Worm (Caenorhabditis elegans) whole organism, L3 larva: Measurements from ENCODE around the gene grl-12.

ENCODE experiments used
- R02D3.7 ChIP-seq: fragments of 150-350 bp; optimal IDR thresholded peaks from 2 replicates; lab custom pipeline; 2014; ENCODE audit warnings: missing biosample characterization, missing genetic modification characterization
- aly-2 ChIP-seq: fragments of 150-350 bp; optimal IDR thresholded peaks from 2 replicates; lab custom pipeline; 2014; ENCODE audit warnings: missing biosample characterization, missing genetic modification characterization
- ceh-16 ChIP-seq: sonication (generic microtip); optimal IDR thresholded peaks from 2 replicates; lab custom pipeline; 2017; ENCODE audit warnings: missing biosample characterization, missing genetic modification characterization
- ceh-28 ChIP-seq: fragments of 150-350 bp; optimal IDR thresholded peaks from 2 replicates; lab custom pipeline; 2014; ENCODE audit warnings: missing biosample characterization, missing genetic modification reagents, missing genetic modification characterization
- ceh-9 ChIP-seq: sonication (generic microtip); optimal IDR thresholded peaks from 2 replicates; lab custom pipeline; 2018; ENCODE audit warnings: missing biosample characterization, missing genetic modification characterization
- egl-27 ChIP-seq: sonication (generic microtip); optimal IDR thresholded peaks from 4 replicates; lab custom pipeline; 2017; ENCODE audit warnings: missing biosample characterization, missing genetic modification reagents, missing genetic modification characterization
- egl-5 ChIP-seq: fragments of 150-350 bp; optimal IDR thresholded peaks from 2 replicates; lab custom pipeline; 2017; ENCODE audit warnings: missing biosample characterization, missing genetic modification reagents, missing genetic modification characterization, inconsistent platforms
- elt-1 ChIP-seq: fragments of 150-350 bp; optimal IDR thresholded peaks from 2 replicates; lab custom pipeline; 2014; ENCODE audit warnings: missing biosample characterization, missing genetic modification characterization
- elt-2 ChIP-seq: sonication (generic microtip); optimal IDR thresholded peaks from 2 replicates; lab custom pipeline; 2016; ENCODE audit warnings: missing genetic modification reagents, mild to moderate bottlenecking, missing genetic modification characterization, missing compliant biosample characterization
- elt-3 ChIP-seq, 3 experiments: fragments of 150-350 bp in 1 of 3; sonication (generic microtip) in 2 of 3; optimal IDR thresholded peaks; 2 replicates in 2 of 3; 4 replicates in 1 of 3; lab custom pipeline; 2014 to 2017; ENCODE audit warnings: missing biosample characterization in 3 of 3, missing genetic modification characterization in 3 of 3
- eor-1 ChIP-seq, 2 experiments: fragments of 150-350 bp; optimal IDR thresholded peaks; 2 replicates each; lab custom pipeline; 2014 to 2018; ENCODE audit warnings: missing biosample characterization in 2 of 2, missing genetic modification characterization in 2 of 2
- fkh-10 ChIP-seq: sonication (generic microtip); optimal IDR thresholded peaks from 2 replicates; lab custom pipeline; 2017; ENCODE audit warnings: missing biosample characterization, missing genetic modification reagents, missing genetic modification characterization
- fos-1 ChIP-seq: fragments of 150-350 bp; optimal IDR thresholded peaks from 2 replicates; lab custom pipeline; 2014; ENCODE audit warnings: missing biosample characterization, missing genetic modification characterization
- hmg-11 ChIP-seq: sonication (generic microtip); optimal IDR thresholded peaks from 2 replicates; lab custom pipeline; 2016; ENCODE audit warnings: missing genetic modification characterization, missing compliant biosample characterization
- jun-1 ChIP-seq: fragments of 150-350 bp; optimal IDR thresholded peaks from 2 replicates; lab custom pipeline; 2014; ENCODE audit warnings: missing biosample characterization, missing genetic modification reagents, missing genetic modification characterization
- lin-15B ChIP-seq: fragments of 150-350 bp; optimal IDR thresholded peaks from 2 replicates; lab custom pipeline; 2014; ENCODE audit warnings: missing biosample characterization, missing genetic modification characterization
- lin-39 ChIP-seq: fragments of 150-350 bp; optimal IDR thresholded peaks from 2 replicates; lab custom pipeline; 2018; ENCODE audit warnings: missing biosample characterization, missing genetic modification reagents, missing genetic modification characterization
- nfya-1 ChIP-seq: sonication (generic microtip); optimal IDR thresholded peaks from 2 replicates; lab custom pipeline; 2017; ENCODE audit warnings: missing genetic modification characterization, mild to moderate bottlenecking, missing compliant biosample characterization, antibody characterized with exemption, moderate library complexity; ENCODE audit not compliant: insufficient read depth
- nhr-12 ChIP-seq: fragments of 150-350 bp; optimal IDR thresholded peaks from 2 replicates; lab custom pipeline; 2014; ENCODE audit warnings: missing biosample characterization, missing genetic modification characterization
- nhr-23 ChIP-seq: fragments of 150-350 bp; optimal IDR thresholded peaks from 2 replicates; lab custom pipeline; 2014; ENCODE audit warnings: missing biosample characterization, missing genetic modification reagents, missing genetic modification characterization
- nhr-237 ChIP-seq: fragments of 150-350 bp; optimal IDR thresholded peaks from 2 replicates; lab custom pipeline; 2014; ENCODE audit warnings: missing biosample characterization, missing genetic modification characterization
- nhr-25 ChIP-seq: sonication (generic microtip); optimal IDR thresholded peaks from 2 replicates; lab custom pipeline; 2017; ENCODE audit warnings: missing biosample characterization, missing genetic modification characterization
- nhr-43 ChIP-seq: sonication (generic microtip); optimal IDR thresholded peaks from 2 replicates; lab custom pipeline; 2016; ENCODE audit warnings: mild to moderate bottlenecking, missing genetic modification characterization, missing compliant biosample characterization; ENCODE audit not compliant: poor library complexity, severe bottlenecking
- nhr-76 ChIP-seq: fragments of 150-350 bp; sonication (generic microtip); optimal IDR thresholded peaks from 5 replicates; lab custom pipeline; 2014; ENCODE audit warnings: missing biosample characterization, missing genetic modification characterization
- nhr-77 ChIP-seq: fragments of 150-350 bp; optimal IDR thresholded peaks from 2 replicates; lab custom pipeline; 2014; ENCODE audit warnings: missing biosample characterization, missing genetic modification characterization
- pha-4 ChIP-seq: fragments of 150-350 bp; optimal IDR thresholded peaks from 2 replicates; lab custom pipeline; 2014; ENCODE audit warnings: missing biosample characterization, missing genetic modification reagents, missing genetic modification characterization
- pqm-1 ChIP-seq: fragments of 150-350 bp; optimal IDR thresholded peaks from 2 replicates; lab custom pipeline; 2017; ENCODE audit warnings: missing biosample characterization, missing genetic modification characterization, inconsistent platforms
- sea-2 ChIP-seq: fragments of 150-350 bp; sonication (generic microtip); optimal IDR thresholded peaks from 4 replicates; lab custom pipeline; 2014; ENCODE audit warnings: missing biosample characterization, missing genetic modification reagents, missing genetic modification characterization
- snpc-4 ChIP-seq: fragments of 150-350 bp; optimal IDR thresholded peaks from 2 replicates; lab custom pipeline; 2014; ENCODE audit warnings: missing biosample characterization, missing genetic modification characterization
- tbx-2 ChIP-seq: sonication (generic microtip); optimal IDR thresholded peaks from 2 replicates; lab custom pipeline; 2016; ENCODE audit warnings: mild to moderate bottlenecking, missing genetic modification characterization, missing compliant biosample characterization
- unc-39 ChIP-seq: sonication (generic microtip); optimal IDR thresholded peaks from 4 replicates; lab custom pipeline; 2017; ENCODE audit warnings: missing biosample characterization, missing genetic modification characterization
- unc-62 ChIP-seq: fragments of 150-350 bp; sonication (generic microtip); optimal IDR thresholded peaks from 4 replicates; lab custom pipeline; 2014; ENCODE audit warnings: missing biosample characterization, missing genetic modification reagents, missing genetic modification characterization
- zag-1 ChIP-seq: fragments of 150-350 bp; optimal IDR thresholded peaks from 2 replicates; lab custom pipeline; 2014; ENCODE audit warnings: missing biosample characterization, missing genetic modification characterization
- ztf-11 ChIP-seq: fragments of 150-350 bp; optimal IDR thresholded peaks from 2 replicates; lab custom pipeline; 2014; ENCODE audit warnings: missing biosample characterization, missing genetic modification characterization
- ztf-4 ChIP-seq: fragments of 150-350 bp; optimal IDR thresholded peaks from 2 replicates; lab custom pipeline; 2014; ENCODE audit warnings: missing biosample characterization, missing genetic modification characterization

Gene grl-12

ce11 chrV:8632788-8633187, 4.0 kb downstream of the grl-12 start:
- TF ChIP-seq ztf-4 (no peak), elt-3 (tag; optimal IDR thresholded peaks at IDR 0.05; lab: Kevin White, UChicago) (no peak), elt-2 (tag; lab: Kevin White, UChicago) (no peak), snpc-4 (tag; lab: Kevin White, UChicago) (no peak)
- TF ChIP-seq, all 47 proteins: peak for 0

- TF ChIP-seq pqm-1 (peak; percentile 40), snpc-4 (tag; lab: Kevin White, UChicago) (peak; percentile 72), ztf-11 (tag; lab: Kevin White, UChicago) (no peak), nhr-43 (tag; lab: Kevin White, UChicago) (peak; percentile 64), lin-39 (tag; lab: Kevin White, UChicago) (peak; percentile 37), nfya-1 (tag; lab: Kevin White, UChicago) (peak; percentile 75), eor-1 (tag; optimal IDR thresholded peaks at IDR 0.05; lab: Kevin White, UChicago) (no peak), jun-1 (no peak), lin-15B (tag; lab: Kevin White, UChicago) (peak; percentile 18), ceh-28 (tag; lab: Kevin White, UChicago) (peak; percentile 29), egl-5 (tag; lab: Kevin White, UChicago) (peak; percentile 74), nhr-76 (tag; lab: Kevin White, UChicago) (no peak), elt-1 (peak; percentile 11), nhr-25 (peak; percentile 70), unc-39 (tag; lab: Kevin White, UChicago) (no peak), nhr-23 (tag; lab: Kevin White, UChicago) (peak; percentile 75), elt-2 (tag; lab: Kevin White, UChicago) (peak; percentile 63), pha-4 (peak; percentile 91), hmg-11 (tag; lab: Kevin White, UChicago) (peak; percentile 72)
Measured at ce11 chrV:8631277-8631765, 5.5 kb downstream of the grl-12 start, which contains the start of gene atg-18. Gene atg-18, minus strand, starts transcription at chrV:8631327.

- TF ChIP-seq nhr-23 (tag; lab: Kevin White, UChicago) = peak; percentile 20
- no peak for TF ChIP-seq ztf-11 (tag; lab: Kevin White, UChicago)
Measured at ce11 chrV:8629029-8629428, 7.8 kb downstream of the grl-12 start, which contains the start of gene F41E6.12. Gene F41E6.12, minus strand, starts transcription at chrV:8629129.

ce11 chrV:8627580-8627979, 9.2 kb downstream of the grl-12 start:
- no peak for TF ChIP-seq egl-27 (tag; lab: Kevin White, UChicago)
- no peak for TF ChIP-seq elt-3 (tag; optimal IDR thresholded peaks at IDR 0.05; lab: Kevin White, UChicago)
- TF ChIP-seq pha-4 = no peak
- no peak for TF ChIP-seq ceh-9 (tag; lab: Kevin White, UChicago)
- no peak for TF ChIP-seq fkh-10
- TF ChIP-seq fos-1 (tag; lab: Kevin White, UChicago) = no peak
- TF ChIP-seq tbx-2 (tag; lab: Kevin White, UChicago) = no peak

ce11 chrV:8626406-8626805, 10.4 kb downstream of the grl-12 start:
- TF ChIP-seq nhr-77 (tag; lab: Kevin White, UChicago) (no peak), elt-3 (tag; optimal IDR thresholded peaks at IDR 0.05; lab: Kevin White, UChicago) (peak in 1 of 3 experiments; percentile 1), unc-62 (peak; percentile 64)

ce11 chrV:8623754-8624153, 13.1 kb downstream of the grl-12 start, which contains the start of gene F41E6.17:
Gene F41E6.17, plus strand, starts transcription at chrV:8624101.
- peak; percentile 16 for TF ChIP-seq hmg-11 (tag; lab: Kevin White, UChicago)
- no peak for TF ChIP-seq sea-2

- TF ChIP-seq R02D3.7 (tag; lab: Kevin White, UChicago) (no peak), pha-4 (no peak), snpc-4 (tag; lab: Kevin White, UChicago) (no peak), nhr-237 (tag; lab: Kevin White, UChicago) (no peak), unc-62 (no peak), ceh-16 (tag; lab: Kevin White, UChicago) (no peak), unc-39 (tag; lab: Kevin White, UChicago) (no peak), nhr-76 (tag; lab: Kevin White, UChicago) (no peak), fkh-10 (no peak), zag-1 (tag; lab: Kevin White, UChicago) (no peak), nhr-12 (tag; lab: Kevin White, UChicago) (no peak), aly-2 (no peak), eor-1 (tag; optimal IDR thresholded peaks at IDR 0.05; lab: Kevin White, UChicago) (no peak)
Measured at ce11 chrV:8622314-8622713, 14.5 kb downstream of the grl-12 start, which contains the start of gene F41E6.1. Gene F41E6.1, plus strand, starts transcription at chrV:8622614.
